Worm (Caenorhabditis elegans): ENCODE measurements around the gene F46H5.7.

F46H5.7 gene

ce11 chrX:7217704-7218479 lies 24.9 kb downstream of the F46H5.7 start, which contains the start of gene syd-9:
Gene syd-9, plus strand, starts transcription at chrX:7218097.
- TF ChIP-seq mls-2 (tag; optimal IDR thresholded peaks at IDR 0.05) (peak; percentile 49), zip-8 (tag; optimal IDR thresholded peaks at IDR 0.05) (no peak), sptf-1 (tag; optimal IDR thresholded peaks at IDR 0.05) (peak; percentile 32)

ce11 chrX:7211405-7211804 lies 31.4 kb downstream of the F46H5.7 start, which contains the start of gene spp-22:
Gene spp-22, plus strand, starts transcription at chrX:7211705.
- no peak for TF ChIP-seq sem-2 (GFP tag; optimal IDR thresholded peaks at IDR 0.05)
- no peak for TF ChIP-seq flh-1 (GFP tag; optimal IDR thresholded peaks at IDR 0.05)
- TF ChIP-seq ceh-39 (tag; optimal IDR thresholded peaks at IDR 0.05): no peak
- no peak for TF ChIP-seq snpc-4 (tag; optimal IDR thresholded peaks at IDR 0.05)
- TF ChIP-seq mep-1 (tag; optimal IDR thresholded peaks at IDR 0.05): no peak
- TF ChIP-seq sptf-1 (tag; optimal IDR thresholded peaks at IDR 0.05): no peak
- TF ChIP-seq lsy-2 (tag; optimal IDR thresholded peaks at IDR 0.05): no peak
- TF ChIP-seq hlh-1 (tag; optimal IDR thresholded peaks at IDR 0.05): no peak
- no peak for TF ChIP-seq unc-62 (GFP tag; optimal IDR thresholded peaks at IDR 0.05)
- TF ChIP-seq nhr-12 (tag; optimal IDR thresholded peaks at IDR 0.05): no peak
- TF ChIP-seq lin-32 (GFP tag; optimal IDR thresholded peaks at IDR 0.05): no peak
- no peak for TF ChIP-seq mab-5 (tag; optimal IDR thresholded peaks at IDR 0.05)
- no peak for TF ChIP-seq mls-2 (tag; optimal IDR thresholded peaks at IDR 0.05)

ce11 chrX:7210467-7211107 lies 32.2 kb downstream of the F46H5.7 start:
- TF ChIP-seq ceh-39 (tag; optimal IDR thresholded peaks at IDR 0.05) (no peak), hlh-1 (tag; optimal IDR thresholded peaks at IDR 0.05) (peak; percentile 41), nhr-28 (tag; optimal IDR thresholded peaks at IDR 0.05) (no peak), zip-8 (tag; optimal IDR thresholded peaks at IDR 0.05) (no peak), elt-3 (tag; optimal IDR thresholded peaks at IDR 0.05) (no peak), lin-32 (GFP tag; optimal IDR thresholded peaks at IDR 0.05) (no peak), nhr-12 (tag; optimal IDR thresholded peaks at IDR 0.05) (no peak), tbx-8 (GFP tag; optimal IDR thresholded peaks at IDR 0.05) (no peak), nhr-2 (tag; optimal IDR thresholded peaks at IDR 0.05) (no peak)

ce11 chrX:7209151-7209550 lies 33.6 kb downstream of the F46H5.7 start:
- TF ChIP-seq nhr-76 (tag; optimal IDR thresholded peaks at IDR 0.05): no peak
- TF ChIP-seq lin-32 (GFP tag; optimal IDR thresholded peaks at IDR 0.05): peak; percentile 80
- TF ChIP-seq ces-1 (GFP tag; optimal IDR thresholded peaks at IDR 0.05): peak; percentile 30
- no peak for TF ChIP-seq hlh-1 (tag; optimal IDR thresholded peaks at IDR 0.05)
- TF ChIP-seq ham-2 (GFP tag; optimal IDR thresholded peaks at IDR 0.05): no peak
- TF ChIP-seq pha-4 (tag; optimal IDR thresholded peaks at IDR 0.05): no peak
- TF ChIP-seq cnd-1 (tag; optimal IDR thresholded peaks at IDR 0.05): peak; percentile 87

- TF ChIP-seq nhr-12 (tag; optimal IDR thresholded peaks at IDR 0.05) (no peak), lsy-2 (tag; optimal IDR thresholded peaks at IDR 0.05) (no peak), nhr-237 (tag; optimal IDR thresholded peaks at IDR 0.05) (no peak), flh-1 (GFP tag; optimal IDR thresholded peaks at IDR 0.05) (no peak), tbx-8 (GFP tag; optimal IDR thresholded peaks at IDR 0.05) (no peak), zip-8 (tag; optimal IDR thresholded peaks at IDR 0.05) (no peak), nhr-2 (tag; optimal IDR thresholded peaks at IDR 0.05) (no peak), snpc-4 (tag; optimal IDR thresholded peaks at IDR 0.05) (no peak), mab-5 (tag; optimal IDR thresholded peaks at IDR 0.05) (no peak), drap-1 (GFP tag; optimal IDR thresholded peaks at IDR 0.05) (no peak), unc-62 (GFP tag; optimal IDR thresholded peaks at IDR 0.05) (no peak), M03D4.4 (tag; optimal IDR thresholded peaks at IDR 0.05) (no peak)
Measured at ce11 chrX:7206419-7206818, 36.4 kb downstream of the F46H5.7 start, which contains the start of gene ZK867.2. Gene ZK867.2, plus strand, starts transcription at chrX:7206719.

DNA sequence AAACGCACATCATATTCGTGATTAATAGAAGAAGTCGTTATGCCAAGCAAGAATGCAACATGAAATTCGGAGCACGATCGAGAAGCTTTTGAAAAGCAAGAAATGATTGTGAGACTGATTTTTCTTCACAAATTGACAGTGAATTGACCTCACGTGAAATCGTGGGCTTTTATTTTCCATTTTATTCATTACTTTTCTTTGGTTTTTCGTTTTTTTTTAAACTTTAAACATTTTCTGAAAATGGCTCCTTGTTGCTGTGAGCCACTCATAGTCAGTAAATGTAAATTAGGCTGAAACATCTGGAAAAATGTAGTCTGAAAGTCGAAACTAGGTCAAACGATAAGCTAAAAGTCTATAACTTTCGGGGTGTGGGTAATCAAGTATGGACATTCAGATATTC lies 37.6 kb downstream of the F46H5.7 start, which contains the start of gene C55B6.5:
Gene C55B6.5 (minus strand): TSS at position 101 of the 400 bp plus-strand sequence.
- no peak for TF ChIP-seq sem-2 (GFP tag; optimal IDR thresholded peaks at IDR 0.05)
- TF ChIP-seq ham-2 (GFP tag; optimal IDR thresholded peaks at IDR 0.05): no peak
- TF ChIP-seq cnd-1 (tag; optimal IDR thresholded peaks at IDR 0.05): no peak
- no peak for TF ChIP-seq bed-3 (GFP tag; optimal IDR thresholded peaks at IDR 0.05)
- TF ChIP-seq flh-1 (GFP tag; optimal IDR thresholded peaks at IDR 0.05): no peak
- no peak for TF ChIP-seq zip-8 (tag; optimal IDR thresholded peaks at IDR 0.05)
- no peak for TF ChIP-seq unc-62 (GFP tag; optimal IDR thresholded peaks at IDR 0.05)
- TF ChIP-seq mab-5 (tag; optimal IDR thresholded peaks at IDR 0.05): no peak
- TF ChIP-seq ces-1 (GFP tag; optimal IDR thresholded peaks at IDR 0.05): no peak
- no peak for TF ChIP-seq elt-1 (tag; optimal IDR thresholded peaks at IDR 0.05; ENCODE audit: borderline replicate concordance, insufficient read depth)
- no peak for TF ChIP-seq mls-2 (tag; optimal IDR thresholded peaks at IDR 0.05)
- no peak for TF ChIP-seq ceh-39 (tag; optimal IDR thresholded peaks at IDR 0.05)
- no peak for TF ChIP-seq tbx-8 (GFP tag; optimal IDR thresholded peaks at IDR 0.05)
- TF ChIP-seq snpc-4 (tag; optimal IDR thresholded peaks at IDR 0.05): no peak
- no peak for TF ChIP-seq ceh-83 (GFP tag; optimal IDR thresholded peaks at IDR 0.05)
- no peak for TF ChIP-seq nhr-28 (tag; optimal IDR thresholded peaks at IDR 0.05)
- no peak for TF ChIP-seq unc-39 (tag; optimal IDR thresholded peaks at IDR 0.05)
- TF ChIP-seq ztf-11 (tag; optimal IDR thresholded peaks at IDR 0.05): no peak
- TF ChIP-seq nhr-2 (tag; optimal IDR thresholded peaks at IDR 0.05): no peak
- TF ChIP-seq mep-1 (tag; optimal IDR thresholded peaks at IDR 0.05): no peak

All from whole organism, mixed stage, embryonic.